Worm (Caenorhabditis elegans): ENCODE results near the gene F56D2.5.

The F56D2.5 gene

DNA sequence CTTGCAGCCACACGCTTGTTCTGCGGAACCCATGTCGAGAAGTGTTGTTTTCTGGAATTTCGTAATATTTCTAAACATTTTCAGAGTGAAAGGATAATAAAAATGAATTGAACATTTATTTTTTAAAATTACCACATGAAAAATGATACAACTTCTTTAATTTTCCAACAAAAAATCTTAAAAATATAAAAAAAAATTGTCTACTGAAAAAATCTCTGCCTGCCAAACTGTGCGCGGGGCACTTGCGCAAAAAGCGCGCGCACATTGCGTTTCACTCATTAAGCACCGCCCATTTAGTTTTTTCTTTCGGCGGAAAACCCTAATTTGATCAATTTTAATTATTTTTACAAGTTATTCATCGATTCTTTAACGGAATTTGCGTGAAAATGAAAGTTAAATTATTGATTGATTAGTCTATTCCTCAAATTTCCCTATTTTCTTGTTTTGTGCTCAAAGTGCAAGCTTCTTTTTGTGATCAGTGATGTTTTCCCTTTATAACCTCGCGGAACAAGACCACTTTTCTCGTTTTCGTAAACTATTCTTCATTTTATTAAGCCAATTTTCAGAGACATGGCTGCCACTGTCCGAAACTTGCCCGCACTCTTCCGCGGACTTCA is 26.2 kb downstream of the F56D2.5 start, which contains the start of the genes nmad-1 and hach-1 (continued):
- TF ChIP-seq nfya-1 (tag; optimal IDR thresholded peaks at IDR 0.05; ENCODE audit: borderline replicate concordance, insufficient read depth) (no peak), ztf-6 (GFP tag; IDR thresholded peaks at IDR 0.05) (no peak), zim-3 (tag; optimal IDR thresholded peaks at IDR 0.05) (no peak), ccch-3 (GFP tag; optimal IDR thresholded peaks at IDR 0.05) (no peak), lag-1 (GFP tag; IDR thresholded peaks at IDR 0.05) (no peak), egl-18 (GFP tag; IDR thresholded peaks at IDR 0.05) (no peak), ztf-25 (GFP tag; IDR thresholded peaks at IDR 0.05) (0 out of 2 replicates have a peak, but pooled peaks have one; percentile 12), madf-3 (GFP tag; IDR thresholded peaks at IDR 0.05) (no peak), die-1 (tag; optimal IDR thresholded peaks at IDR 0.05) (peak; percentile 55), ets-4 (GFP tag; optimal IDR thresholded peaks at IDR 0.05) (no peak), mcd-1 (GFP tag; IDR thresholded peaks at IDR 0.05) (peak; percentile 74), attf-5 (GFP tag; optimal IDR thresholded peaks at IDR 0.05) (peak; percentile 78), B0019.2 (GFP tag; conservative IDR thresholded peaks at IDR 0.05) (no peak), cebp-2 (GFP tag; IDR thresholded peaks at IDR 0.05) (no peak), nhr-120 (GFP tag; IDR thresholded peaks at IDR 0.05) (no peak), aptf-3 (GFP tag; IDR thresholded peaks at IDR 0.05) (no peak), hlh-26 (GFP tag; conservative IDR thresholded peaks at IDR 0.05) (no peak), Y53G8AR.9 (GFP tag; conservative IDR thresholded peaks at IDR 0.05) (no peak), atf-7 (tag; optimal IDR thresholded peaks at IDR 0.05) (no peak), hmg-20 (GFP tag; IDR thresholded peaks at IDR 0.05) (no peak), fkh-3 (tag; optimal IDR thresholded peaks at IDR 0.05) (no peak), chd-7 (tag; optimal IDR thresholded peaks at IDR 0.05) (no peak), aptf-2 (GFP tag; conservative IDR thresholded peaks at IDR 0.05) (no peak), hrde-1 (tag; optimal IDR thresholded peaks at IDR 0.05; ENCODE audit: borderline replicate concordance) (no peak), T07F8.4 (tag; optimal IDR thresholded peaks at IDR 0.05) (no peak), pha-4 (tag; optimal IDR thresholded peaks at IDR 0.05) (no peak), let-607 (tag; optimal IDR thresholded peaks at IDR 0.05) (peak; percentile 14 to 58), F49E8.2 (tag; optimal IDR thresholded peaks at IDR 0.05; ENCODE audit: insufficient read depth) (no peak), somi-1 (GFP tag; optimal IDR thresholded peaks at IDR 0.05) (no peak), F55B11.4 (tag; optimal IDR thresholded peaks at IDR 0.05; ENCODE audit: borderline replicate concordance, insufficient read depth) (no peak), ekl-4 (GFP tag; IDR thresholded peaks at IDR 0.05) (peak; percentile 90), F10E7.11 (tag; optimal IDR thresholded peaks at IDR 0.05) (peak; percentile 19), mes-4 (tag; optimal IDR thresholded peaks at IDR 0.05) (no peak), ztf-26 (tag; optimal IDR thresholded peaks at IDR 0.05) (peak; percentile 9), cebp-1 (GFP tag; IDR thresholded peaks at IDR 0.05) (no peak), cebp-1 (tag; optimal IDR thresholded peaks at IDR 0.05) (peak; percentile 83), bed-1 (GFP tag; IDR thresholded peaks at IDR 0.05) (no peak), nfyb-1 (GFP tag; IDR thresholded peaks at IDR 0.05) (peak; percentile 77; the same call in 1 of the 2 replicates), mxl-1 (tag; optimal IDR thresholded peaks at IDR 0.05) (no peak), efl-1 (GFP tag; optimal IDR thresholded peaks at IDR 0.05) (peak; percentile 36), K12H6.12 (tag; optimal IDR thresholded peaks at IDR 0.05) (no peak), madf-10 (tag; optimal IDR thresholded peaks at IDR 0.05) (peak; percentile 43), lin-54 (GFP tag; optimal IDR thresholded peaks at IDR 0.05) (peak; percentile 81), snpc-4 (GFP tag; optimal IDR thresholded peaks at IDR 0.05) (peak; percentile 73), snpc-4 (tag; optimal IDR thresholded peaks at IDR 0.05) (peak in 3 of 4 experiments; percentile 60 to 76 (median 75)), B0261.1 (tag; optimal IDR thresholded peaks at IDR 0.05) (no peak), athp-1 (tag; optimal IDR thresholded peaks at IDR 0.05) (peak; percentile 28), C06A6.2 (GFP tag; conservative IDR thresholded peaks at IDR 0.05) (peak; percentile 45; the same call in 1 of the 2 replicates)

Measured in whole organism, young adult.